3 fruit fly cellular contexts compared by ENCODE assay signal in the genomic region with DNA sequence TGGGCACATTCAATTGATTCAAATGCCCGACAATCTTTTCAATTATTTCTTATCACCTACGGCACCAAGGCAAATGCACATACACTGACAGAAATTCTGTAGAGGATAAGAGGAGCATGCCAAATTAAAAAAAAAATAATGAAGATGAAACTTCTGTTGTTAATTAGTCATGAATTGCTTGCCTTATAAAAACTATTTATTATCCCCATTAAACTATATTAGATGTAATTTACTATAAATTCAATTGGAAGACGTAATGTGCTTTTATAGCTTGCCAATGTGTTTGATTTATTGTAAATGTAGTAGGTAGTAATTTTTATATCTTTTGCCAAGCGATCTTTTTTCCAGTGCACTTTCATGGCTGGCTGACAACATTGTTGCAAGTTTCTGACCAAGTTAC.
TF ChIP-seq lines count a peak whose summit lies in the region.

No protein-coding gene starts in this region.

- TF ChIP-seq CTCF in whole organism, embryonic (GFP tag; optimal IDR thresholded peaks at IDR 0.05; lab: Kevin White, UChicago): no peak

TF ChIP-seq in whole organism, embryonic, 481 proteins besides CTCF, POLR2A, EP300 and RAD21:
- TF ChIP-seq usp (GFP tag; optimal IDR thresholded peaks at IDR 0.05; lab: Kevin White, UChicago) (no peak), Drgx (GFP tag; IDR thresholded peaks at IDR 0.05; lab: Robert Waterston, UW) (peak; percentile 52), CG31388 (GFP tag; optimal IDR thresholded peaks at IDR 0.05; lab: Kevin White, UChicago) (no peak), sr (GFP tag; IDR thresholded peaks at IDR 0.05; lab: Robert Waterston, UW) (no peak), CG10979 (tag; optimal IDR thresholded peaks at IDR 0.05; lab: Kevin White, UChicago) (peak; percentile 2), CG7839 (tag; optimal IDR thresholded peaks at IDR 0.05; lab: Kevin White, UChicago) (peak; percentile 5), wor (GFP tag; IDR thresholded peaks at IDR 0.05; lab: Robert Waterston, UW) (0 out of 2 replicates have a peak, but pooled peaks have one; percentile 15), HLH3B (GFP tag; IDR thresholded peaks at IDR 0.05; lab: Robert Waterston, UW) (0 out of 2 replicates have a peak, but pooled peaks have one; percentile 3), Oli (tag; optimal IDR thresholded peaks at IDR 0.05; lab: Kevin White, UChicago) (no peak), pan (optimal IDR thresholded peaks at IDR 0.05; lab: Kevin White, UChicago) (no peak), pan (GFP tag; optimal IDR thresholded peaks at IDR 0.05 in 1 of 2, IDR thresholded peaks at IDR 0.05 in 1 of 2) (peak in 1 of 2 experiments; percentile 46), unpg (GFP tag; optimal IDR thresholded peaks at IDR 0.05; lab: Kevin White, UChicago) (no peak), sens (GFP tag; lab: Kevin White, UChicago) (peak; percentile 25), nmo (GFP tag; optimal IDR thresholded peaks at IDR 0.05; lab: Kevin White, UChicago) (peak; percentile 5), Sox102F (GFP tag; optimal IDR thresholded peaks at IDR 0.05; lab: Kevin White, UChicago) (peak; percentile 27), CG17328 (GFP tag; IDR thresholded peaks at IDR 0.05; lab: Robert Waterston, UW) (0 out of 2 replicates have a peak, but pooled peaks have one; percentile 16), phol (tag; optimal IDR thresholded peaks at IDR 0.05; lab: Kevin White, UChicago) (peak; percentile 17), row (GFP tag; IDR thresholded peaks at IDR 0.05; lab: Robert Waterston, UW) (0 out of 3 replicates have a peak, but pooled peaks have one; percentile 28), Ptx1 (GFP tag; IDR thresholded peaks at IDR 0.05; lab: Robert Waterston, UW) (peak; percentile 38; the same call in 1 of the 2 replicates), Sin3A (optimal IDR thresholded peaks at IDR 0.05; lab: Kevin White, UChicago) (no peak), hkb (optimal IDR thresholded peaks at IDR 0.05; lab: Kevin White, UChicago) (no peak), hkb (GFP tag; IDR thresholded peaks at IDR 0.05; lab: Robert Waterston, UW) (peak; percentile 33; the same call in 1 of the 2 replicates), gem (tag; optimal IDR thresholded peaks at IDR 0.05; lab: Kevin White, UChicago) (peak; percentile 20), CG11504 (tag; optimal IDR thresholded peaks at IDR 0.05; lab: Kevin White, UChicago) (peak; percentile 37), CG32772 (GFP tag; IDR thresholded peaks at IDR 0.05; lab: Robert Waterston, UW) (0 out of 2 replicates have a peak, but pooled peaks have one; percentile 5), Xrp1 (GFP tag; IDR thresholded peaks at IDR 0.05; lab: Robert Waterston, UW) (peak; percentile 43; the same call in 1 of the 2 replicates), dmrt99B (tag; optimal IDR thresholded peaks at IDR 0.05; lab: Kevin White, UChicago) (peak; percentile 16)

TF ChIP-seq in whole organism, prepupa, 60 proteins besides CTCF, POLR2A, EP300 and RAD21:
- no peak for TF ChIP-seq lz (GFP tag; optimal IDR thresholded peaks at IDR 0.05; lab: Kevin White, UChicago)
- peak; percentile 8 for TF ChIP-seq dsx (GFP tag; optimal IDR thresholded peaks at IDR 0.05; lab: Kevin White, UChicago; ENCODE audit: poor library complexity, severe bottlenecking)
- TF ChIP-seq pdm3 (GFP tag; optimal IDR thresholded peaks at IDR 0.05; lab: Kevin White, UChicago): peak; percentile 23
- peak; percentile 39; the same call in 1 of the 2 replicates for TF ChIP-seq Gug (GFP tag; IDR thresholded peaks at IDR 0.05; lab: Robert Waterston, UW)
- no peak for TF ChIP-seq CG6854 (GFP tag; optimal IDR thresholded peaks at IDR 0.05; lab: Kevin White, UChicago)
- TF ChIP-seq eg (GFP tag; IDR thresholded peaks at IDR 0.05; lab: Robert Waterston, UW): peak; percentile 57; the same call in 2 of the 3 replicates
- TF ChIP-seq CG10669 (GFP tag; optimal IDR thresholded peaks at IDR 0.05; lab: Kevin White, UChicago): no peak
- TF ChIP-seq CG6163 (GFP tag; IDR thresholded peaks at IDR 0.05; lab: Robert Waterston, UW): 0 out of 3 replicates have a peak, but pooled peaks have one; percentile 42
- no peak for TF ChIP-seq Smox (GFP tag; optimal IDR thresholded peaks at IDR 0.05; lab: Kevin White, UChicago)
- peak; percentile 73 for TF ChIP-seq CG32006 (GFP tag; optimal IDR thresholded peaks at IDR 0.05; lab: Kevin White, UChicago)
- peak; percentile 72 for TF ChIP-seq CG15336 (GFP tag; IDR thresholded peaks at IDR 0.05; lab: Robert Waterston, UW)
- TF ChIP-seq CG4318 (GFP tag; optimal IDR thresholded peaks at IDR 0.05; lab: Kevin White, UChicago): peak; percentile 41
- no peak for TF ChIP-seq Met (GFP tag; optimal IDR thresholded peaks at IDR 0.05; lab: Kevin White, UChicago)
- no peak for TF ChIP-seq CG8319 (GFP tag; optimal IDR thresholded peaks at IDR 0.05; lab: Kevin White, UChicago)
- peak; percentile 10 for TF ChIP-seq achi (GFP tag; optimal IDR thresholded peaks at IDR 0.05; lab: Kevin White, UChicago)
- peak; percentile 74 for TF ChIP-seq CG8119 (GFP tag; IDR thresholded peaks at IDR 0.05; lab: Robert Waterston, UW)
- peak; percentile 71 for TF ChIP-seq Hr4 (GFP tag; optimal IDR thresholded peaks at IDR 0.05; lab: Kevin White, UChicago)
- peak; percentile 59 for TF ChIP-seq Eip78C (GFP tag; lab: Kevin White, UChicago)

TF ChIP-seq in whole organism, pupa, 21 proteins besides CTCF, POLR2A, EP300 and RAD21:
- TF ChIP-seq CG15710 (tag; optimal IDR thresholded peaks at IDR 0.05; lab: Kevin White, UChicago) (no peak), Pif1B (GFP tag; optimal IDR thresholded peaks at IDR 0.05; lab: Kevin White, UChicago) (no peak), Ets98B (GFP tag; IDR thresholded peaks at IDR 0.05; lab: Robert Waterston, UW) (peak; percentile 56; the same call in 1 of the 2 replicates), CG8159 (tag; optimal IDR thresholded peaks at IDR 0.05; lab: Kevin White, UChicago) (no peak), fd96Ca (GFP tag; IDR thresholded peaks at IDR 0.05; lab: Robert Waterston, UW) (no peak), CG4496 (GFP tag; IDR thresholded peaks at IDR 0.05; lab: Robert Waterston, UW) (0 out of 3 replicates have a peak, but pooled peaks have one; percentile 33), Snoo (tag; optimal IDR thresholded peaks at IDR 0.05; lab: Kevin White, UChicago) (no peak), CG9948 (tag; optimal IDR thresholded peaks at IDR 0.05; lab: Kevin White, UChicago) (no peak), CG14655 (GFP tag; optimal IDR thresholded peaks at IDR 0.05; lab: Kevin White, UChicago) (peak; percentile 29), CG32121 (GFP tag; IDR thresholded peaks at IDR 0.05; lab: Robert Waterston, UW) (peak; percentile 59; the same call in 1 of the 2 replicates), rn (GFP tag; IDR thresholded peaks at IDR 0.05; lab: Robert Waterston, UW) (no peak), EcR (GFP tag; optimal IDR thresholded peaks at IDR 0.05; lab: Kevin White, UChicago) (no peak), gl (tag; optimal IDR thresholded peaks at IDR 0.05; lab: Kevin White, UChicago) (no peak), CG8301 (tag; optimal IDR thresholded peaks at IDR 0.05; lab: Kevin White, UChicago) (no peak)

Comparison
In these comparisons a context has a peak if more than half of its experiments do, and no peak if none do; other contexts are left out.
1. Of the 7 proteins assayed by ChIP-seq in both whole organism, embryonic and whole organism, prepupa: peak only in whole organism, embryonic: Sox102F; only in whole organism, prepupa: Gug; in both: none; in neither: 5.